Fruit fly (Drosophila melanogaster): ENCODE results near the gene CG13102.
A peak's percentile ranks its signal among the peaks of the same experiment; 100 is the strongest.

- no peak for TF ChIP-seq Dfd (GFP tag; optimal IDR thresholded peaks at IDR 0.05)
- TF ChIP-seq HmgZ (tag; optimal IDR thresholded peaks at IDR 0.05): peak; percentile 78
- TF ChIP-seq Gsc (GFP tag; IDR thresholded peaks at IDR 0.05): peak; percentile 48; the same call in 1 of the 2 replicates
Observed at dm6 chr2L:8997285-8997684, 14.7 kb upstream of the CG13102 start, which contains the start of the genes alien and CG18661.
